Worm (Caenorhabditis elegans): ENCODE measurements around the gene Y69H2.1.
A peak's percentile ranks its signal among the peaks of the same experiment; 100 is the strongest.

Gene Y69H2.1

DNA sequence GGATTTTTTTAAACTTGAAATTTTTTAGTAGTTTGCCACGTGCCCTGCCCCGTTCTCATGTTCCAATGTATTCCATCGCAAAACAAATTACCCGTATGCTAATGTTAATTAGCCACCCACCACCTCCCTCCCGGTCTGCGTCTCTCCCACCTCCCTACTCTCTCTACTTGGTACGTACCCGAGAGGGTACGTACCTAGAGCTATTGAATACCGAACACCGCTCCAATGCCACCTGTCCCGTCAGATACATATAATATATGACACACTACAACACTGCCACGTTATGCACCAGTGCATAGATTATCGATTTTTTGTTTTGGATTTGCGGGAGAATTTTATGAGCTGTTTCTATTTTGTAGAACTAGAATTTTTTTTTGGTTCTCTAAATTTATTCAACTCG lies 32.8 kb downstream of the Y69H2.1 start:
- TF ChIP-seq nhr-85 (tag) (no peak), egl-27 (tag; optimal IDR thresholded peaks at IDR 0.05) (no peak), efl-3 (GFP tag; optimal IDR thresholded peaks at IDR 0.05) (no peak), dpl-1 (GFP tag; optimal IDR thresholded peaks at IDR 0.05) (no peak), snu-23 (GFP tag; optimal IDR thresholded peaks at IDR 0.05) (no peak), ama-1 (optimal IDR thresholded peaks at IDR 0.05) (no peak), lin-15B (tag; optimal IDR thresholded peaks at IDR 0.05) (no peak), nhr-71 (tag; optimal IDR thresholded peaks at IDR 0.05) (no peak), nhr-28 (tag; optimal IDR thresholded peaks at IDR 0.05) (no peak), nhr-76 (tag; optimal IDR thresholded peaks at IDR 0.05) (no peak), unc-130 (tag; optimal IDR thresholded peaks at IDR 0.05) (no peak)

DNA sequence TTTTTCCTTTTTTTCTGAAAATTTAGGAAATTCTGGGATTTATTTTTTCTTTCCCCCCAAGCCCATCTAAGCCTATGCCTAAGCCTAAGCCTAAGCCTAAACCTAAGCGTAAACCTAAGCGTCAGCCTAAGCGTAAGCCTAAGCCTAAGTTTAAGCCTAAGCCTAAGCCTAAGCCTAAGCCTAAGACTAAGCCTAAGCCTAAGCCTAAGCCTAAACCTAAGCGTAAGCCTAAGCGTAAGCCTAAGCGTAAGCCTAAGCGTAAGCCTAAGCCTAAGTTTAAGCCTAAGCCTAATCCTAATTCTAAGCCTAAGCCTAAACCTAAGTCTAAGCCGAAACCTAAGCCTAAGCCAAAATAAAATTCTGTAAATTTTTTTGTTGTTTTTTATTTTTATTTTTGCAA lies 34.4 kb downstream of the Y69H2.1 start:
- TF ChIP-seq ztf-11 (tag; optimal IDR thresholded peaks at IDR 0.05) (no peak), nhr-12 (tag; optimal IDR thresholded peaks at IDR 0.05) (no peak)

DNA sequence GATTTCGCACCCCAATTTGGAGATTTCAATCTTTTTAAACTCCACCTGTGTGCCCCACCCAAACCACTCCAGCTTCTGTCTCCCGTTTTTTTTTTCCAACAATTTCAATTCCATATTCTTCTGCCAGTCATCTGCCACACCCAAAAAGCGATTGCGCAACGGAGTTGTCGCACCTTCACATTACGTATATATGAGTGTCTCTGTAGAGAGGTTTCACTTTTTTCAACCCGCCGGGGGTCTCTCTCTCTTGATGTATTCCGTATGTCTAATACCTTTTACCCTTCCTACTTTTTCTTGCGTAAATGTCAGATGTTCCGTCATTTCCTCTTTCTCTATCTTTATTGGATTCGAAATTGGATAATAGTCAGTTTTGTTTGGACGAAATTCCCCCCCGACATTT lies 35.4 kb downstream of the Y69H2.1 start:
- TF ChIP-seq C16A3.4 (tag; optimal IDR thresholded peaks at IDR 0.05) (no peak), nhr-85 (tag) (peak; percentile 65), blmp-1 (tag; optimal IDR thresholded peaks at IDR 0.05) (peak; percentile 83)

DNA sequence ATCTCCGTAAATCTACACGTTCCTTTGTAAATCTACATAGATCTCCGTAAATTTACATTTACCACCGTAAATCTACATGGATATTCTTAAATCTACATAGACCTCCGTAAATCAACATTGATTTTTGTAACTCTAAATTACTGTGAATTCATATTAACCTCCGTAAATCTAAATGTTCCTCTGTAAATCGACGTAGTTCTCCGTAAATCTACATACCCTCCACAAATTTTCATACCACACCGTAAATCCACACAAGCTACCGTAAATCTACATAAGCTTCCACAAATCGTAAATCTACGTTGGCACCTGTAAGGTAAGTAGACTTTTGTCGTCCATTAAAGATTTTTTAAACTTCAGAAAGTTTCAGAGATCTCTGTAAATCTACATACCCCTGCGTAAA lies 37.3 kb downstream of the Y69H2.1 start:
- TF ChIP-seq aha-1 (tag; optimal IDR thresholded peaks at IDR 0.05): no peak
- TF ChIP-seq sox-4 (tag; optimal IDR thresholded peaks at IDR 0.05): no peak
- TF ChIP-seq unc-98 (GFP tag; IDR thresholded peaks at IDR 0.05): no peak
- TF ChIP-seq tbx-2 (tag; optimal IDR thresholded peaks at IDR 0.05): no peak
- TF ChIP-seq sptf-1 (tag; optimal IDR thresholded peaks at IDR 0.05): no peak
- no peak for TF ChIP-seq C34B4.2 (tag; optimal IDR thresholded peaks at IDR 0.05)
- TF ChIP-seq ets-5 (GFP tag; IDR thresholded peaks at IDR 0.05): no peak
- TF ChIP-seq alr-1 (tag; optimal IDR thresholded peaks at IDR 0.05; ENCODE audit: borderline replicate concordance): no peak
- TF ChIP-seq unc-62 (GFP tag; optimal IDR thresholded peaks at IDR 0.05): no peak
- no peak for TF ChIP-seq fos-1 (tag; optimal IDR thresholded peaks at IDR 0.05)

DNA sequence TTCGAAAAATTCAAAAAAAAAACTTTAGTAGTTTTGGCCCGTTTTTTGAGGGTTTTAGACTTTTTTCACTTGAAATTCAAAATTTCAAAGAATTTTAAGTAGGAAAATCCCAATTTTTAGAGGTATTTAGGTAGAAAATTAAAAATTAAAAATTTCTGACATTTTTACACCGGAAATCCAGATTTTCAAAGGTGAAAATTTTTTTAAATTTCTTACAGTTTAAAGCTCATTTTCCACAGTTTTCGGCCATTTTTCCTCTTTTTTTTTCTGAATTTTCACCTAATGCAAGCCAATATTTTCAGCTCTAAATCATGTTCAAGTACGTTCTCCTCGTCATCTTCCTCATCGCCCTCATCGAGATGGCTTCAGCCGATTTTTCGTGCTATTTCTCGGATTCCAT lies 40.0 kb downstream of the Y69H2.1 start, which contains the start of gene txt-14:
txt-14 (plus strand) TSS at position 301 of the 400 bp plus-strand sequence.
- TF ChIP-seq mdl-1 (tag; optimal IDR thresholded peaks at IDR 0.05): no peak
- TF ChIP-seq blmp-1 (tag; optimal IDR thresholded peaks at IDR 0.05): no peak
- no peak for TF ChIP-seq hlh-4 (tag; optimal IDR thresholded peaks at IDR 0.05)
- no peak for TF ChIP-seq C04F5.9 (tag; optimal IDR thresholded peaks at IDR 0.05)
- TF ChIP-seq lin-14 (GFP tag; optimal IDR thresholded peaks at IDR 0.05): no peak
- no peak for TF ChIP-seq sox-4 (tag; optimal IDR thresholded peaks at IDR 0.05)
- no peak for TF ChIP-seq lin-39 (tag; optimal IDR thresholded peaks at IDR 0.05)
- TF ChIP-seq dpl-1 (GFP tag; optimal IDR thresholded peaks at IDR 0.05): no peak
- no peak for TF ChIP-seq jun-1 (tag; optimal IDR thresholded peaks at IDR 0.05)
- no peak for TF ChIP-seq unc-86 (tag; optimal IDR thresholded peaks at IDR 0.05)
- no peak for TF ChIP-seq nhr-19 (GFP tag; conservative IDR thresholded peaks at IDR 0.05)
- no peak for TF ChIP-seq rnt-1 (tag; optimal IDR thresholded peaks at IDR 0.05)
- no peak for TF ChIP-seq vab-15 (tag; optimal IDR thresholded peaks at IDR 0.05)
- no peak for TF ChIP-seq aha-1 (tag; optimal IDR thresholded peaks at IDR 0.05)
- TF ChIP-seq ces-1 (GFP tag; optimal IDR thresholded peaks at IDR 0.05): no peak
- TF ChIP-seq ceh-82 (tag; optimal IDR thresholded peaks at IDR 0.05): no peak
- TF ChIP-seq ztf-11 (tag; optimal IDR thresholded peaks at IDR 0.05): no peak
- TF ChIP-seq nhr-71 (tag; optimal IDR thresholded peaks at IDR 0.05): no peak
